Worm (Caenorhabditis elegans): ENCODE measurements around the gene eif-2Bgamma.

The eif-2Bgamma gene

ce11 chrII:6967618-6968017 lies at the start of gene eif-2Bgamma:
eif-2Bgamma (minus strand) TSS chrII:6967648.
- TF ChIP-seq T20F7.1 (GFP tag; optimal IDR thresholded peaks at IDR 0.05) (peak; percentile 96), ctbp-1 (GFP tag; IDR thresholded peaks at IDR 0.05) (no peak), dpl-1 (GFP tag; optimal IDR thresholded peaks at IDR 0.05) (peak; percentile 29), R02D3.7 (tag; optimal IDR thresholded peaks at IDR 0.05) (peak; percentile 51), zfp-2 (tag; optimal IDR thresholded peaks at IDR 0.05) (no peak), D1046.2 (GFP tag; IDR thresholded peaks at IDR 0.05) (no peak), zag-1 (tag; optimal IDR thresholded peaks at IDR 0.05) (no peak), unc-39 (tag; optimal IDR thresholded peaks at IDR 0.05) (no peak), Y48G9A.11 (GFP tag; IDR thresholded peaks at IDR 0.05) (peak; percentile 89), gei-8 (GFP tag; optimal IDR thresholded peaks at IDR 0.05) (no peak), nhr-48 (tag; optimal IDR thresholded peaks at IDR 0.05) (no peak), ztf-11 (tag; optimal IDR thresholded peaks at IDR 0.05) (no peak), zip-11 (GFP tag; IDR thresholded peaks at IDR 0.05) (no peak), aha-1 (tag) (peak; percentile 44), hlh-30 (tag; optimal IDR thresholded peaks at IDR 0.05; ENCODE audit: insufficient read depth) (peak; percentile 49), ces-1 (GFP tag; optimal IDR thresholded peaks at IDR 0.05) (no peak), lin-15B (tag; optimal IDR thresholded peaks at IDR 0.05) (no peak), F37D6.2 (tag; optimal IDR thresholded peaks at IDR 0.05) (no peak), zip-2 (tag; optimal IDR thresholded peaks at IDR 0.05) (no peak), lsy-2 (tag; optimal IDR thresholded peaks at IDR 0.05) (peak in 1 of 2 experiments; percentile 70)

- TF ChIP-seq lin-1 (GFP tag; IDR thresholded peaks at IDR 0.05) (no peak), Y48G9A.11 (GFP tag; IDR thresholded peaks at IDR 0.05) (no peak), ZK546.5 (tag; optimal IDR thresholded peaks at IDR 0.05) (no peak), hlh-11 (tag; optimal IDR thresholded peaks at IDR 0.05) (no peak), lir-3 (tag; optimal IDR thresholded peaks at IDR 0.05) (no peak), nhr-25 (tag; optimal IDR thresholded peaks at IDR 0.05; ENCODE audit: borderline replicate concordance, insufficient read depth) (no peak), F44E2.7 (GFP tag; IDR thresholded peaks at IDR 0.05) (no peak), Y5F2A.4 (GFP tag; optimal IDR thresholded peaks at IDR 0.05) (no peak), nhr-11 (tag; optimal IDR thresholded peaks at IDR 0.05) (no peak), lin-15B (tag; optimal IDR thresholded peaks at IDR 0.05) (no peak), ceh-44 (GFP tag; IDR thresholded peaks at IDR 0.05) (no peak), nhr-76 (tag; optimal IDR thresholded peaks at IDR 0.05) (no peak), daf-19 (GFP tag; conservative IDR thresholded peaks at IDR 0.05) (no peak), nhr-237 (tag; optimal IDR thresholded peaks at IDR 0.05) (no peak), hlh-30 (tag; optimal IDR thresholded peaks at IDR 0.05; ENCODE audit: insufficient read depth) (no peak), ztf-11 (tag; optimal IDR thresholded peaks at IDR 0.05) (no peak), aha-1 (tag) (no peak), Y75B8A.6 (GFP tag; IDR thresholded peaks at IDR 0.05) (no peak), F37D6.2 (tag; optimal IDR thresholded peaks at IDR 0.05) (no peak)
These were observed 45.1 kb upstream of the eif-2Bgamma start, which contains the start of gene sqv-7 for ce11 chrII:7012592-7012991. sqv-7 (minus strand) TSS chrII:7012692.

- peak; percentile 37 for TF ChIP-seq rbr-2 (tag; optimal IDR thresholded peaks at IDR 0.05)
- no peak for TF ChIP-seq cey-2 (tag; optimal IDR thresholded peaks at IDR 0.05; ENCODE audit: borderline replicate concordance, insufficient read depth)
- peak; percentile 51 for TF ChIP-seq lin-13 (GFP tag; optimal IDR thresholded peaks at IDR 0.05)
- peak; percentile 49; the same call in 1 of the 2 replicates for TF ChIP-seq ctbp-1 (GFP tag; IDR thresholded peaks at IDR 0.05)
- TF ChIP-seq snpc-1.2 (GFP tag; IDR thresholded peaks at IDR 0.05): peak; percentile 64; the same call in 1 of the 2 replicates
- no peak for TF ChIP-seq egl-27 (tag; optimal IDR thresholded peaks at IDR 0.05)
- TF ChIP-seq mdt-29 (GFP tag; IDR thresholded peaks at IDR 0.05): peak; percentile 46; the same call in 1 of the 2 replicates
- TF ChIP-seq Y48G9A.11 (GFP tag; IDR thresholded peaks at IDR 0.05): 0 out of 2 replicates have a peak, but pooled peaks have one; percentile 24
- peak; percentile 20 for TF ChIP-seq F49E8.2 (tag; optimal IDR thresholded peaks at IDR 0.05; ENCODE audit: borderline replicate concordance)
- peak; percentile 75 for TF ChIP-seq T26A8.4 (GFP tag; IDR thresholded peaks at IDR 0.05)
- no peak for TF ChIP-seq F10B5.3 (tag; optimal IDR thresholded peaks at IDR 0.05)
- peak; percentile 49; the same call in 1 of the 2 replicates for TF ChIP-seq hmg-1.1 (GFP tag; IDR thresholded peaks at IDR 0.05)
- peak; percentile 60 for TF ChIP-seq Y5F2A.4 (GFP tag; optimal IDR thresholded peaks at IDR 0.05)
- TF ChIP-seq lin-1 (GFP tag; IDR thresholded peaks at IDR 0.05): 0 out of 2 replicates have a peak, but pooled peaks have one; percentile 31
- TF ChIP-seq madf-5 (GFP tag; IDR thresholded peaks at IDR 0.05): 0 out of 4 replicates have a peak, but pooled peaks of 1 of the 2 experiments have one; percentile 82
- peak; percentile 53 for TF ChIP-seq lir-3 (tag; optimal IDR thresholded peaks at IDR 0.05)
- no peak for TF ChIP-seq sdz-12 (GFP tag; optimal IDR thresholded peaks at IDR 0.05)
- peak; percentile 61; the same call in 1 of the 2 replicates for TF ChIP-seq lim-7 (GFP tag; IDR thresholded peaks at IDR 0.05)
- TF ChIP-seq D1046.2 (GFP tag; IDR thresholded peaks at IDR 0.05): 0 out of 2 replicates have a peak, but pooled peaks have one; percentile 7
- TF ChIP-seq vab-7 (GFP tag; IDR thresholded peaks at IDR 0.05): no peak; the same call in 1 of the 2 replicates
- no peak for TF ChIP-seq F37D6.2 (tag; optimal IDR thresholded peaks at IDR 0.05)
These were observed 35.5 kb upstream of the eif-2Bgamma start for ce11 chrII:7002956-7003357.
